Fruit fly (Drosophila melanogaster) whole organism: ENCODE data around the gene sti.

Source experiments
- CG8478 ChIP-seq: fragments of >200 bp; optimal IDR thresholded peaks from 2 replicates; lab custom pipeline; 2018; ENCODE audit warnings: inconsistent platforms
- Dll ChIP-seq: fragments of >200 bp; optimal IDR thresholded peaks from 2 replicates; lab custom pipeline; 2017
- EcR ChIP-seq, 2 experiments: fragments of >200 bp; optimal IDR thresholded peaks; 2 replicates each; lab custom pipeline; 2017; ENCODE audit warnings: missing biosample characterization in 2 of 2, missing genetic modification characterization in 2 of 2, missing genetic modification reagents in 2 of 2
- psq ChIP-seq: fragments of >200 bp; optimal IDR thresholded peaks from 2 replicates; lab custom pipeline; 2017

dm6 chr3L:12549471-12549870 is 34.9 kb upstream of the sti start:
- TF ChIP-seq CG8478 (lab: Kevin White, UChicago), result no peak
- no peak for TF ChIP-seq psq
- no peak for TF ChIP-seq Dll (lab: Kevin White, UChicago)
- TF ChIP-seq EcR (GFP tag; optimal IDR thresholded peaks at IDR 0.05; lab: Kevin White, UChicago), result no peak
